Worm (Caenorhabditis elegans) whole organism, mixed stage, embryonic: ENCODE measurements around the gene srb-12.

Experiments used
- M03D4.4 ChIP-seq: sonication (generic microtip); optimal IDR thresholded peaks from 2 replicates; lab custom pipeline; 2017; ENCODE audit warnings: mild to moderate bottlenecking, missing genetic modification characterization, missing compliant biosample characterization
- lsy-2 ChIP-seq: fragments of 150-350 bp; optimal IDR thresholded peaks from 2 replicates; lab custom pipeline; 2014; ENCODE audit warnings: missing biosample characterization, missing genetic modification characterization
- snpc-4 ChIP-seq: fragments of 150-350 bp; optimal IDR thresholded peaks from 2 replicates; lab custom pipeline; 2014; ENCODE audit warnings: missing biosample characterization, missing genetic modification characterization

DNA sequence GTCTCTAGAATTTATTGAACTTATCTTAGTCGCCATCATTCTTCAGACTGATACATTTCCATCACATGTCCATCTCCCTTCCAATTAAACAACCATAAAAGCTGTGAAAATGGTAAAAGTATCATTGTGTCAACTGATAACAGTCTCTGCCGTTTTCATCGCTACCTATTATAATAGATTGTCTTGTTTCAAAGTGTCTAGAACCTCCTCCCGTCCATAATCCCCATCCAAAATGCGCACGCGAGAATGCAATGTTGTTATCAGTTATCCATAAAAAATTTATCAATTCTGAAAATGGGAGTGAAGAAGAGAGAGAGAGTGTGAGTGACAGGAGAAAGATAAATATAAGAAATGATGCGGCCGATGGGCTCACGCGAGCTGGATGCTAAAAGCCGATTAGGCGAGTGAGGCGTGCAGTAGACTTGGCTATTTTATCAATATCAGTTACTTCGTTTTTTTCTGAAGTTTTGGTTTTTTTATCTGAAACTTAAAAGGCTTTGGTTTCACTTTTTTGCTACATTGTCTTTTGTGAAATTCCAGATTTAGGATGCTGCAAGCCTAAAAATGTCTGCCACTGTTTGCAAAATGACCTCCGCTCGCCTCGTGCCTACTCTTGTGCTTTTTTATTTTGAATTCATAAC, 47.6 kb upstream of the srb-12 start:
- TF ChIP-seq M03D4.4 (tag; lab: Kevin White, UChicago) (no peak), snpc-4 (tag; lab: Kevin White, UChicago) (no peak), lsy-2 (tag; lab: Kevin White, UChicago) (no peak)
